Worm (Caenorhabditis elegans) whole organism, L1 larva: ENCODE data around the gene nuaf-1.

Experiments used
- ceh-82 ChIP-seq, 3 experiments: fragments of 150-350 bp in 1 of 3; sonication (generic microtip) in 2 of 3; optimal IDR thresholded peaks; 2 replicates each; lab custom pipeline; 2014 to 2017; ENCODE audit warnings: missing biosample characterization in 3 of 3, missing genetic modification characterization in 3 of 3
- ztf-11 ChIP-seq, 2 experiments: sonication (generic microtip); optimal IDR thresholded peaks; 2 replicates each; lab custom pipeline; 2016 to 2017; ENCODE audit warnings: missing genetic modification characterization in 2 of 2, missing biosample characterization in 1 of 2, missing compliant biosample characterization in 1 of 2

DNA sequence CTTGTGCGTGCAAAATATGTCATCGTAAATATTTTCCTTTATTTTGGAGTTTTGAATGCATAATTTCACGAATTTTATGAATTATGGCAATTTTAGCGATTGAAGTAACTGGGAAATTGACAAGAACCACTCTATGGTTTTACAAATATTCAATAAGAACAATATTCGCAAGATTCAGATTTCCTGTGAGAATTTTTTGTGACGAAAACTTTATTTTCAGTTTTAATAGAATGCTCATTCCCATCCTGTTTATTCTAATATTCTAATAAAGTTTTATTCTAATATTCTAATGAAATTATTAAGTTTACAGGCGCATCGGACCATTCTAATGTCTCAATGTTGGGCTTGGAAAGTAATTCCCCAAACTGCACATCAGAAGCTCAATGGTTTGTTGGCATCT, 45.2 kb downstream of the nuaf-1 start, which contains the start of gene R11G10.3:
- TF ChIP-seq ceh-82 (tag; optimal IDR thresholded peaks at IDR 0.05; lab: Kevin White, UChicago) (no peak), ztf-11 (tag; optimal IDR thresholded peaks at IDR 0.05; lab: Kevin White, UChicago) (no peak)
